Worm (Caenorhabditis elegans) whole organism, L4/young adult: ENCODE measurements around the gene nhr-168.

ENCODE experiments used
- W03F9.2 ChIP-seq: fragments of 150-350 bp; optimal IDR thresholded peaks from 2 replicates; lab custom pipeline; 2014; ENCODE audit warnings: missing biosample characterization, missing genetic modification characterization
- dao-5 ChIP-seq: sonication (generic microtip); optimal IDR thresholded peaks from 2 replicates; lab custom pipeline; 2016; ENCODE audit warnings: missing genotype, missing genetic modification characterization, moderate library complexity, missing compliant biosample characterization
- him-1 ChIP-seq: sonication (generic microtip); optimal IDR thresholded peaks from 2 replicates; lab custom pipeline; 2016; ENCODE audit warnings: missing genotype, missing genetic modification reagents, missing genetic modification characterization, missing compliant biosample characterization

DNA sequence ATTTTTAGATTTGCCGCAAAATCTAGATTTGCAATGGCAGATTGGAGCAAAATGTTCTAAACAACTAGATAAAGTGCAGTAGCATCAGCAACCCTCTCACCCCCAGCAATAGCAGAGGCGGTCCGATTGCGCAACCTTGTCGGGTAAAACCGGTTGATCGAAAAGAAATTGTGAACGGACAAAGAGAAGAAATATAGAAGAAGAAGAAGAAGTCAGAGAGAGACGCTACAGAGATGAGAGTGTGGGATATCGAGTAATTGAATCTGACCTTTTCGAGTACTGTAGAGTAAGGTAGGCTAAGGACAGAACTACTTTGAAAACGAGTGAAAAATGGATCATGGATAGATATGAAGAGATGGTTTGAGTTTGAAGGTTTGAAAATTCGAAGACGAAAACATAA lies 42.2 kb upstream of the nhr-168 start:
- TF ChIP-seq him-1 (tag; lab: Kevin White, UChicago) = no peak
- TF ChIP-seq W03F9.2 (tag; lab: Kevin White, UChicago) = no peak
- no peak for TF ChIP-seq dao-5
